Worm (Caenorhabditis elegans) whole organism, mixed stage, embryonic: ENCODE results near the gene F47B7.4.

Experiments used
- elt-1 ChIP-seq: sonication (generic microtip); optimal IDR thresholded peaks from 2 replicates; lab custom pipeline; 2017; ENCODE audit warnings: missing genetic modification characterization, mild to moderate bottlenecking, missing compliant biosample characterization, antibody characterized with exemption, moderate library complexity, borderline replicate concordance; ENCODE audit not compliant: insufficient read depth
- nhr-28 ChIP-seq: fragments of 150-350 bp; optimal IDR thresholded peaks from 2 replicates; lab custom pipeline; 2014; ENCODE audit warnings: missing biosample characterization, missing genetic modification characterization
- nhr-76 ChIP-seq: sonication (generic microtip); optimal IDR thresholded peaks from 2 replicates; lab custom pipeline; 2017; ENCODE audit warnings: missing biosample characterization, missing genetic modification characterization
- pha-4 ChIP-seq: fragments of 150-350 bp; optimal IDR thresholded peaks from 2 replicates; lab custom pipeline; 2018; ENCODE audit warnings: missing biosample characterization, missing genetic modification reagents, missing genetic modification characterization
- snpc-4 ChIP-seq: fragments of 150-350 bp; optimal IDR thresholded peaks from 2 replicates; lab custom pipeline; 2014; ENCODE audit warnings: missing biosample characterization, missing genetic modification characterization
- sptf-1 ChIP-seq: sonication (generic microtip); optimal IDR thresholded peaks from 2 replicates; lab custom pipeline; 2017; ENCODE audit warnings: mild to moderate bottlenecking, missing genetic modification characterization, moderate library complexity, missing compliant biosample characterization
- unc-62 ChIP-seq: fragments of 150-350 bp; optimal IDR thresholded peaks from 2 replicates; lab custom pipeline; 2014; ENCODE audit warnings: missing biosample characterization, missing genetic modification reagents, missing genetic modification characterization
- zip-8 ChIP-seq: fragments of 150-350 bp; optimal IDR thresholded peaks from 2 replicates; lab custom pipeline; 2014; ENCODE audit warnings: missing biosample characterization, missing genetic modification characterization
- ztf-11 ChIP-seq: fragments of 150-350 bp; optimal IDR thresholded peaks from 2 replicates; lab custom pipeline; 2014; ENCODE audit warnings: missing biosample characterization, missing genetic modification characterization

ce11 chrX:3787431-3788076 lies 21.1 kb upstream of the F47B7.4 start, which contains the start of gene pmpl-1:
- TF ChIP-seq zip-8 (tag; lab: Kevin White, UChicago) (no peak), sptf-1 (tag; lab: Kevin White, UChicago) (peak; percentile 41), ztf-11 (tag; lab: Kevin White, UChicago) (no peak), elt-1 (tag; lab: Kevin White, UChicago) (no peak), pha-4 (tag; lab: Kevin White, UChicago) (no peak), nhr-76 (tag; lab: Kevin White, UChicago) (no peak), unc-62 (GFP tag; lab: Kevin White, UChicago) (peak; percentile 69), snpc-4 (tag; lab: Kevin White, UChicago) (no peak), nhr-28 (no peak)
